Fruit fly (Drosophila melanogaster): ENCODE measurements around the gene boi.

The boi gene

dm6 chrX:2447750-2448299 is 22.0 kb downstream of the boi start, which contains the start of gene z (continued):
- TF ChIP-seq pho (GFP tag; optimal IDR thresholded peaks at IDR 0.05) (peak; percentile 34), CG10147 (GFP tag; optimal IDR thresholded peaks at IDR 0.05) (no peak), CG18262 (tag; optimal IDR thresholded peaks at IDR 0.05) (no peak), CG10462 (GFP tag; optimal IDR thresholded peaks at IDR 0.05) (no peak), CG9609 (GFP tag; optimal IDR thresholded peaks at IDR 0.05) (no peak), tgo (GFP tag; IDR thresholded peaks at IDR 0.05) (no peak), CG3163 (GFP tag; optimal IDR thresholded peaks at IDR 0.05) (no peak), CG12104 (GFP tag; optimal IDR thresholded peaks at IDR 0.05) (no peak), CG17802 (tag; optimal IDR thresholded peaks at IDR 0.05) (no peak), CG12236 (GFP tag; optimal IDR thresholded peaks at IDR 0.05) (no peak), dati (GFP tag; IDR thresholded peaks at IDR 0.05) (no peak), klu (GFP tag; IDR thresholded peaks at IDR 0.05) (no peak), C15 (GFP tag; IDR thresholded peaks at IDR 0.05) (no peak), Adf1 (GFP tag; IDR thresholded peaks at IDR 0.05) (no peak; the same call in none of the 2 replicates), odd (GFP tag; optimal IDR thresholded peaks at IDR 0.05) (no peak), salm (tag; optimal IDR thresholded peaks at IDR 0.05) (no peak), Eip74EF (GFP tag; optimal IDR thresholded peaks at IDR 0.05) (no peak), CG30020 (tag; optimal IDR thresholded peaks at IDR 0.05) (peak; percentile 23), CG1024 (GFP tag; IDR thresholded peaks at IDR 0.05) (no peak), zf30C (GFP tag; optimal IDR thresholded peaks at IDR 0.05) (no peak), CG8478 (optimal IDR thresholded peaks at IDR 0.05) (peak; percentile 84), CG15696 (tag; optimal IDR thresholded peaks at IDR 0.05) (no peak), CG9437 (GFP tag; optimal IDR thresholded peaks at IDR 0.05) (no peak), dan (GFP tag; IDR thresholded peaks at IDR 0.05) (no peak), CG10274 (GFP tag; optimal IDR thresholded peaks at IDR 0.05) (no peak), Blimp-1 (GFP tag; optimal IDR thresholded peaks at IDR 0.05) (no peak), ranshi (GFP tag; IDR thresholded peaks at IDR 0.05) (no peak), croc (GFP tag; conservative IDR thresholded peaks at IDR 0.05) (no peak), CG7556 (GFP tag; optimal IDR thresholded peaks at IDR 0.05) (no peak), CG18476 (GFP tag; optimal IDR thresholded peaks at IDR 0.05) (no peak), sd (tag; optimal IDR thresholded peaks at IDR 0.05) (no peak), CG32532 (GFP tag; IDR thresholded peaks at IDR 0.05) (no peak), CG8944 (GFP tag; optimal IDR thresholded peaks at IDR 0.05) (no peak), CG1529 (GFP tag; optimal IDR thresholded peaks at IDR 0.05) (no peak), org-1 (GFP tag; optimal IDR thresholded peaks at IDR 0.05) (no peak), lab (GFP tag; optimal IDR thresholded peaks at IDR 0.05) (no peak), twi (tag; optimal IDR thresholded peaks at IDR 0.05) (no peak), E2f1 (GFP tag; IDR thresholded peaks at IDR 0.05) (no peak), fu2 (GFP tag; optimal IDR thresholded peaks at IDR 0.05) (no peak), Meics (GFP tag; optimal IDR thresholded peaks at IDR 0.05) (no peak), gem (tag; optimal IDR thresholded peaks at IDR 0.05) (no peak), Ets97D (GFP tag; optimal IDR thresholded peaks at IDR 0.05) (peak; percentile 31), fd102C (GFP tag; optimal IDR thresholded peaks at IDR 0.05) (no peak), CG10543 (GFP tag; optimal IDR thresholded peaks at IDR 0.05) (no peak), CG4707 (GFP tag; optimal IDR thresholded peaks at IDR 0.05) (no peak), MESR4 (GFP tag; optimal IDR thresholded peaks at IDR 0.05) (peak; percentile 95), Dll (GFP tag; IDR thresholded peaks at IDR 0.05; ENCODE audit: partially characterized antibody) (peak; percentile 92), Poxn (GFP tag; IDR thresholded peaks at IDR 0.05) (no peak), rib (GFP tag; IDR thresholded peaks at IDR 0.05) (no peak), Atf3 (GFP tag; optimal IDR thresholded peaks at IDR 0.05) (no peak), CG15601 (tag; optimal IDR thresholded peaks at IDR 0.05) (no peak), CG17328 (GFP tag; IDR thresholded peaks at IDR 0.05) (no peak)

Measured in whole organism, embryonic.